Worm (Caenorhabditis elegans): ENCODE data around the gene ZK822.10.

ZK822.10 gene

ce11 chrIV:11949717-11950116 lies 32.8 kb downstream of the ZK822.10 start, which contains the start of gene hdl-1:
Gene hdl-1 (minus strand): TSS chrIV:11949817.
- no peak for TF ChIP-seq lin-39 (tag; optimal IDR thresholded peaks at IDR 0.05)
- no peak for TF ChIP-seq blmp-1 (tag; optimal IDR thresholded peaks at IDR 0.05; ENCODE audit: insufficient read depth)
- no peak for TF ChIP-seq peb-1 (tag; optimal IDR thresholded peaks at IDR 0.05)
- TF ChIP-seq unc-62 (GFP tag; optimal IDR thresholded peaks at IDR 0.05) = no peak
- no peak for TF ChIP-seq ztf-1 (GFP tag; conservative IDR thresholded peaks at IDR 0.05)

ce11 chrIV:11950270-11950669 lies 33.3 kb downstream of the ZK822.10 start, which contains the start of gene tbx-36:
Gene tbx-36 (plus strand): TSS chrIV:11950570.
- TF ChIP-seq nhr-12 (tag; optimal IDR thresholded peaks at IDR 0.05) (no peak), ztf-11 (tag; optimal IDR thresholded peaks at IDR 0.05) (no peak), egl-27 (tag; optimal IDR thresholded peaks at IDR 0.05) (no peak), lin-13 (GFP tag; optimal IDR thresholded peaks at IDR 0.05) (no peak), nhr-11 (tag; optimal IDR thresholded peaks at IDR 0.05) (no peak), lin-11 (tag; optimal IDR thresholded peaks at IDR 0.05) (no peak)

- TF ChIP-seq alr-1 (tag; optimal IDR thresholded peaks at IDR 0.05) (no peak), sem-4 (tag; optimal IDR thresholded peaks at IDR 0.05) (no peak), ama-1 (optimal IDR thresholded peaks at IDR 0.05) (peak; percentile 56), nhr-23 (tag; optimal IDR thresholded peaks at IDR 0.05) (no peak), zag-1 (tag; optimal IDR thresholded peaks at IDR 0.05) (no peak), Y55F3AM.14 (GFP tag; optimal IDR thresholded peaks at IDR 0.05) (no peak), gmeb-1 (tag; optimal IDR thresholded peaks at IDR 0.05) (peak; percentile 33), ZK546.5 (tag; optimal IDR thresholded peaks at IDR 0.05) (no peak), nhr-129 (tag; optimal IDR thresholded peaks at IDR 0.05) (peak; percentile 75), blmp-1 (tag; optimal IDR thresholded peaks at IDR 0.05; ENCODE audit: insufficient read depth) (peak; percentile 44), ztf-1 (GFP tag; conservative IDR thresholded peaks at IDR 0.05) (no peak), sma-3 (GFP tag; optimal IDR thresholded peaks at IDR 0.05) (peak; percentile 24), R02D3.7 (tag; optimal IDR thresholded peaks at IDR 0.05) (no peak), nhr-11 (tag; optimal IDR thresholded peaks at IDR 0.05) (no peak), crh-2 (tag; optimal IDR thresholded peaks at IDR 0.05) (peak; percentile 59), unc-62 (GFP tag; optimal IDR thresholded peaks at IDR 0.05) (no peak), elt-3 (tag; optimal IDR thresholded peaks at IDR 0.05) (no peak), nhr-6 (tag; optimal IDR thresholded peaks at IDR 0.05) (no peak), ztf-11 (tag; optimal IDR thresholded peaks at IDR 0.05) (no peak), ceh-82 (tag; optimal IDR thresholded peaks at IDR 0.05) (no peak), C34F6.9 (tag; optimal IDR thresholded peaks at IDR 0.05) (peak; percentile 52), dmd-4 (tag; optimal IDR thresholded peaks at IDR 0.05) (no peak), ztf-4 (tag; optimal IDR thresholded peaks at IDR 0.05) (no peak), snpc-4 (tag; optimal IDR thresholded peaks at IDR 0.05) (no peak), elt-1 (tag; optimal IDR thresholded peaks at IDR 0.05) (no peak), unc-55 (GFP tag; optimal IDR thresholded peaks at IDR 0.05) (peak; percentile 35), mdl-1 (tag; optimal IDR thresholded peaks at IDR 0.05) (peak in 1 of 2 experiments; percentile 5), lsy-2 (tag; optimal IDR thresholded peaks at IDR 0.05) (peak; percentile 16), lin-13 (GFP tag; optimal IDR thresholded peaks at IDR 0.05) (peak; percentile 59), unc-39 (tag; optimal IDR thresholded peaks at IDR 0.05) (no peak), mab-5 (tag; optimal IDR thresholded peaks at IDR 0.05) (no peak), ceh-16 (tag; optimal IDR thresholded peaks at IDR 0.05) (no peak), mbf-1 (tag; optimal IDR thresholded peaks at IDR 0.05) (no peak), lin-11 (tag; optimal IDR thresholded peaks at IDR 0.05) (no peak), sma-9 (GFP tag; optimal IDR thresholded peaks at IDR 0.05) (peak; percentile 47), sma-9 (tag; optimal IDR thresholded peaks at IDR 0.05) (no peak), nhr-77 (tag; optimal IDR thresholded peaks at IDR 0.05) (no peak), nhr-25 (tag; optimal IDR thresholded peaks at IDR 0.05) (peak; percentile 73), egl-27 (tag; optimal IDR thresholded peaks at IDR 0.05) (no peak), nhr-12 (tag; optimal IDR thresholded peaks at IDR 0.05) (no peak), fos-1 (tag; optimal IDR thresholded peaks at IDR 0.05) (peak; percentile 50), nhr-21 (tag; optimal IDR thresholded peaks at IDR 0.05) (no peak), F13H6.1 (tag; optimal IDR thresholded peaks at IDR 0.05) (peak; percentile 48), skn-1 (tag; optimal IDR thresholded peaks at IDR 0.05) (no peak), peb-1 (tag; optimal IDR thresholded peaks at IDR 0.05) (no peak), nhr-237 (tag; optimal IDR thresholded peaks at IDR 0.05) (no peak), nhr-10 (tag; optimal IDR thresholded peaks at IDR 0.05) (no peak), lin-39 (tag; optimal IDR thresholded peaks at IDR 0.05) (no peak), aly-2 (tag; optimal IDR thresholded peaks at IDR 0.05) (no peak)
These were observed 35.8 kb downstream of the ZK822.10 start, which contains the start of gene gdh-1 for ce11 chrIV:11952612-11953299. Gene gdh-1 (plus strand): TSS chrIV:11953249.
